Worm (Caenorhabditis elegans) whole organism, midembryonic: ENCODE results near the gene idpp-9.

Experiments used
- T22C8.4 ChIP-seq: fragments of 200-800 bp; sonication (Bioruptor generic); IDR thresholded peaks from 2 replicates; pipeline ENCODE4 v1.3.6; 2022; ENCODE audit warnings: missing genetic modification characterization, missing compliant biosample characterization
- cog-1 ChIP-seq: sonication (generic microtip); optimal IDR thresholded peaks from 2 replicates; lab custom pipeline; 2016; ENCODE audit warnings: missing genetic modification characterization, missing compliant biosample characterization
- flt-1 ChIP-seq: fragments of 200-800 bp; sonication (Bioruptor generic); IDR thresholded peaks from 2 replicates; pipeline ENCODE4 v1.3.6; 2022; ENCODE audit warnings: missing genetic modification characterization, missing compliant biosample characterization
- klf-2 ChIP-seq: fragments of 200-800 bp; sonication (Bioruptor generic); conservative IDR thresholded peaks from 2 replicates; pipeline ENCODE4 v1.3.6; 2022; ENCODE audit warnings: missing genetic modification reagents, missing genetic modification characterization, missing compliant biosample characterization
- med-1 ChIP-seq: sonication (generic microtip); optimal IDR thresholded peaks from 2 replicates; lab custom pipeline; 2017; ENCODE audit warnings: missing genetic modification characterization, mild to moderate bottlenecking, missing compliant biosample characterization, antibody characterized with exemption, missing genetic modification reagents; ENCODE audit not compliant: insufficient read depth
- ref-1 ChIP-seq: fragments of 200-800 bp; sonication (Bioruptor generic); conservative IDR thresholded peaks from 2 replicates; pipeline ENCODE4 v1.3.6; 2022; ENCODE audit warnings: missing genetic modification reagents, missing genetic modification characterization, missing compliant biosample characterization
- tab-1 ChIP-seq: fragments of 200-800 bp; sonication (Bioruptor generic); IDR thresholded peaks from 2 replicates; pipeline ENCODE4 v1.3.6; 2022; ENCODE audit warnings: missing genetic modification characterization, missing compliant biosample characterization
- ztf-23 ChIP-seq: fragments of 200-800 bp; sonication (Bioruptor generic); IDR thresholded peaks from 2 replicates; pipeline ENCODE4 v1.3.6; 2022; ENCODE audit warnings: missing genetic modification reagents, missing genetic modification characterization, missing compliant biosample characterization
- ztf-29 ChIP-seq: fragments of 200-800 bp; sonication (Bioruptor generic); IDR thresholded peaks from 2 replicates; pipeline ENCODE4 v1.3.6; 2022; ENCODE audit warnings: missing genetic modification reagents, missing genetic modification characterization, missing compliant biosample characterization

idpp-9 gene

ce11 chrX:3900715-3901114 lies 14.9 kb downstream of the idpp-9 start:
- TF ChIP-seq ztf-23 (no peak), med-1 (GFP tag; lab: Kevin White, UChicago) (no peak), cog-1 (no peak), tab-1 (GFP tag; lab: Robert Waterston, UW) (no peak), flt-1 (GFP tag; lab: Robert Waterston, UW) (no peak), T22C8.4 (GFP tag; lab: Robert Waterston, UW) (no peak), klf-2 (GFP tag; lab: Robert Waterston, UW) (no peak), ref-1 (GFP tag; lab: Robert Waterston, UW) (no peak), ztf-29 (GFP tag; lab: Robert Waterston, UW) (no peak)

- no peak for TF ChIP-seq klf-2 (GFP tag; lab: Robert Waterston, UW)
- TF ChIP-seq med-1 (GFP tag; lab: Kevin White, UChicago), result no peak
- TF ChIP-seq ztf-29 (GFP tag; lab: Robert Waterston, UW), result no peak
- TF ChIP-seq tab-1 (GFP tag; lab: Robert Waterston, UW), result no peak
- no peak for TF ChIP-seq cog-1
Measured at ce11 chrX:3898255-3899177, 17.1 kb downstream of the idpp-9 start.

- TF ChIP-seq ztf-29 (GFP tag; lab: Robert Waterston, UW), result no peak
- no peak for TF ChIP-seq ref-1 (GFP tag; lab: Robert Waterston, UW)
- no peak for TF ChIP-seq flt-1 (GFP tag; lab: Robert Waterston, UW)
- TF ChIP-seq cog-1, result no peak
- no peak for TF ChIP-seq tab-1 (GFP tag; lab: Robert Waterston, UW)
- TF ChIP-seq T22C8.4 (GFP tag; lab: Robert Waterston, UW), result no peak
Measured at ce11 chrX:3895577-3895976, 20.1 kb downstream of the idpp-9 start, which contains the start of gene F47F2.3. Gene F47F2.3, minus strand, starts transcription at chrX:3895677.

ce11 chrX:3887595-3887994 lies 28.1 kb downstream of the idpp-9 start:
- no peak for TF ChIP-seq ztf-29 (GFP tag; lab: Robert Waterston, UW)
- TF ChIP-seq ref-1 (GFP tag; lab: Robert Waterston, UW), result no peak
- TF ChIP-seq T22C8.4 (GFP tag; lab: Robert Waterston, UW), result no peak
- TF ChIP-seq flt-1 (GFP tag; lab: Robert Waterston, UW), result no peak
- TF ChIP-seq tab-1 (GFP tag; lab: Robert Waterston, UW), result no peak
- TF ChIP-seq med-1 (GFP tag; lab: Kevin White, UChicago), result no peak
- no peak for TF ChIP-seq cog-1
- TF ChIP-seq klf-2 (GFP tag; lab: Robert Waterston, UW), result no peak

ce11 chrX:3878233-3878632 lies 37.4 kb downstream of the idpp-9 start, which contains the start of gene F47F2.1:
Gene F47F2.1, plus strand, starts transcription at chrX:3878533.
- TF ChIP-seq klf-2 (GFP tag; lab: Robert Waterston, UW) (no peak), ref-1 (GFP tag; lab: Robert Waterston, UW) (no peak), med-1 (GFP tag; lab: Kevin White, UChicago) (no peak), flt-1 (GFP tag; lab: Robert Waterston, UW) (no peak), ztf-29 (GFP tag; lab: Robert Waterston, UW) (no peak), ztf-23 (no peak)

- TF ChIP-seq ztf-23, result no peak
- TF ChIP-seq ref-1 (GFP tag; lab: Robert Waterston, UW), result no peak
- no peak for TF ChIP-seq klf-2 (GFP tag; lab: Robert Waterston, UW)
- no peak for TF ChIP-seq cog-1
- no peak for TF ChIP-seq ztf-29 (GFP tag; lab: Robert Waterston, UW)
Measured at ce11 chrX:3875714-3876113, 39.9 kb downstream of the idpp-9 start.

- TF ChIP-seq T22C8.4 (GFP tag; lab: Robert Waterston, UW), result no peak
- no peak for TF ChIP-seq med-1 (GFP tag; lab: Kevin White, UChicago)
Measured at ce11 chrX:3873445-3873844, 42.2 kb downstream of the idpp-9 start, which contains the start of gene lim-4. Gene lim-4, minus strand, starts transcription at chrX:3873545.

ce11 chrX:3871578-3872234 lies 43.9 kb downstream of the idpp-9 start:
- TF ChIP-seq ztf-23, result no peak
- TF ChIP-seq flt-1 (GFP tag; lab: Robert Waterston, UW), result no peak
- no peak for TF ChIP-seq ztf-29 (GFP tag; lab: Robert Waterston, UW)
- TF ChIP-seq cog-1, result no peak
- TF ChIP-seq tab-1 (GFP tag; lab: Robert Waterston, UW), result no peak

- no peak for TF ChIP-seq klf-2 (GFP tag; lab: Robert Waterston, UW)
Measured at ce11 chrX:3867760-3868159, 47.9 kb downstream of the idpp-9 start.

- TF ChIP-seq med-1 (GFP tag; lab: Kevin White, UChicago) (no peak), ztf-29 (GFP tag; lab: Robert Waterston, UW) (no peak), ref-1 (GFP tag; lab: Robert Waterston, UW) (no peak), cog-1 (no peak), tab-1 (GFP tag; lab: Robert Waterston, UW) (no peak)
Measured at ce11 chrX:3866197-3866596, 49.5 kb downstream of the idpp-9 start.
